Worm (Caenorhabditis elegans): Measurements from ENCODE around the gene R03G8.3.

ce11 chrX:13041830-13042229, 48.9 kb upstream of the R03G8.3 start:
- TF ChIP-seq scrt-1 (GFP tag; IDR thresholded peaks at IDR 0.05) (no peak), ama-1 (optimal IDR thresholded peaks at IDR 0.05) (no peak), ceh-13 (GFP tag; optimal IDR thresholded peaks at IDR 0.05) (no peak)
